Worm (Caenorhabditis elegans): Measurements from ENCODE around the gene ZK418.7.

The ZK418.7 gene

DNA sequence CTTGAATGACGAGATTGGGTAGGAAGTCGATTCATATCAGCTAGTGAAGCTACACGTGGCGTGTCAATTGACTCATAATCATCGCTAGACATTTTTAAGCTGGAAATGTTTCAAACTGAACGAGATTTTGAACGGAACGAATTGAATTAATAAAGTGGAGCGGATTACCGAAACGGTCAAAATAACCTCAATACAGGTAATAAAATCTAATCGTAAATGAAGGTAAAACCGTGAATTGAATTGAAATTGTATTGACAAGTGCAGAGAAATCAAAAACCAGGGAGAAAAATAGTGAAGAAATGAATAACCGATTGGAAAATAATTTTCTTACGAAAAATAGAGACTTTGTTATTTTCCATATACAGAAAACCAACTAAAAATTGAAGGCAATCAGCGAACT, 51.5 kb downstream of the ZK418.7 start, which contains the start of gene cyk-1:
Gene cyk-1 (minus strand): TSS at position 101 of the 400 bp plus-strand sequence.
- TF ChIP-seq zip-5 (tag; optimal IDR thresholded peaks at IDR 0.05) (no peak), hlh-30 (tag; optimal IDR thresholded peaks at IDR 0.05; ENCODE audit: insufficient read depth) (no peak), ceh-2 (tag; optimal IDR thresholded peaks at IDR 0.05) (no peak), ceh-14 (tag; optimal IDR thresholded peaks at IDR 0.05) (no peak), ets-4 (tag; optimal IDR thresholded peaks at IDR 0.05) (no peak), ceh-30 (tag; optimal IDR thresholded peaks at IDR 0.05) (no peak), fax-1 (tag; optimal IDR thresholded peaks at IDR 0.05) (no peak), hlh-6 (tag; optimal IDR thresholded peaks at IDR 0.05) (no peak), hlh-13 (GFP tag; optimal IDR thresholded peaks at IDR 0.05) (no peak), elt-2 (tag; optimal IDR thresholded peaks at IDR 0.05) (no peak), ztf-16 (tag; optimal IDR thresholded peaks at IDR 0.05) (no peak)

Data from whole organism, late embryonic.